Worm (Caenorhabditis elegans) whole organism, L4 larva: Measurements from ENCODE around the gene nlp-13.

Source experiments
- T26A8.4 ChIP-seq: fragments of 200-800 bp; sonication (Bioruptor generic); IDR thresholded peaks from 2 replicates; pipeline ENCODE4 v1.3.6; 2022; ENCODE audit warnings: missing genetic modification characterization, missing compliant biosample characterization
- aha-1 ChIP-seq: fragments of 150-350 bp; peaks from one replicate; lab custom pipeline; 2014; ENCODE audit warnings: missing biosample characterization, missing genetic modification characterization
- aly-2 ChIP-seq: sonication (generic microtip); optimal IDR thresholded peaks from 2 replicates; lab custom pipeline; 2018; ENCODE audit warnings: missing biosample characterization, missing genetic modification characterization
- lin-39 ChIP-seq: fragments of 150-350 bp; optimal IDR thresholded peaks from 2 replicates; lab custom pipeline; 2014; ENCODE audit warnings: missing biosample characterization, missing genetic modification reagents, missing genetic modification characterization
- nhr-11 ChIP-seq: fragments of 150-350 bp; optimal IDR thresholded peaks from 2 replicates; lab custom pipeline; 2014; ENCODE audit warnings: missing biosample characterization, missing genetic modification characterization
- nhr-77 ChIP-seq: fragments of 150-350 bp; optimal IDR thresholded peaks from 2 replicates; lab custom pipeline; 2014; ENCODE audit warnings: missing biosample characterization, missing genetic modification characterization
- rbr-2 ChIP-seq: sonication (generic microtip); optimal IDR thresholded peaks from 2 replicates; lab custom pipeline; 2016; ENCODE audit warnings: missing genotype, missing genetic modification characterization, missing compliant biosample characterization
- sdz-12 ChIP-seq: fragments of 200-800 bp; sonication (Bioruptor generic); optimal IDR thresholded peaks from 2 replicates; lab custom pipeline; 2018; ENCODE audit warnings: mild to moderate bottlenecking, missing genetic modification characterization, missing compliant biosample characterization
- skn-1 ChIP-seq: fragments of 150-350 bp; optimal IDR thresholded peaks from 2 replicates; lab custom pipeline; 2014; ENCODE audit warnings: missing biosample characterization, missing genetic modification characterization

ce11 chrV:4199185-4199584 lies 37.0 kb upstream of the nlp-13 start, which contains the start of gene rpac-40:
- TF ChIP-seq nhr-77 (tag; lab: Kevin White, UChicago): no peak
- no peak for TF ChIP-seq rbr-2 (tag; lab: Kevin White, UChicago)
- no peak for TF ChIP-seq aly-2 (tag; lab: Kevin White, UChicago)
- no peak for TF ChIP-seq nhr-11 (tag; lab: Kevin White, UChicago)
- TF ChIP-seq aha-1 (tag; lab: Kevin White, UChicago): no peak
- TF ChIP-seq skn-1 (tag; lab: Kevin White, UChicago): no peak
- TF ChIP-seq sdz-12: no peak
- no peak for TF ChIP-seq T26A8.4 (GFP tag; lab: Robert Waterston, UW)
- no peak for TF ChIP-seq lin-39 (tag; lab: Kevin White, UChicago)
